Worm (Caenorhabditis elegans): Measurements from ENCODE around the gene sru-29.

The sru-29 gene

DNA sequence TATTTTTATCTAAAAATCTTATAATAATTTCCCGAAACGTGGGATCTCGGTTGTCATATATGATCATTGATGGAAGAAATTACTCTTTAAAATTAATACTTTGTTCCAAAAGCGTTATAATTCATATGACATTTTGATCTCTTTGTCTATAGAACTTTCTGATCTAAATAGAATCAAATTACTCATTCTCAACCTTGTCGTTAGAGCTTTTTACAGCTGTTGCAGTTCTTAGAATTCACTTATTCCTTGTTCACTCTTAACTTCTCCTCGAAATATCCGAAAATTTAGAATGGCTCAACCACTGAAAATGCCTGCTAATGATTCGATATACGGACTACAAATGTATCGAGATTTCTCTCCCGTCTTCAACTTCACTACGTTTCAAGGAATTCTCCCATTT is at the start of gene sru-29:
sru-29 (plus strand) TSS at position 301 of the 400 bp plus-strand sequence.
- TF ChIP-seq attf-4 (tag; optimal IDR thresholded peaks at IDR 0.05) (no peak), F49E8.2 (tag; optimal IDR thresholded peaks at IDR 0.05; ENCODE audit: borderline replicate concordance) (no peak), nhr-111 (GFP tag; optimal IDR thresholded peaks at IDR 0.05) (no peak), unc-130 (GFP tag; optimal IDR thresholded peaks at IDR 0.05) (no peak), lin-38 (GFP tag; IDR thresholded peaks at IDR 0.05) (no peak), T26A8.4 (GFP tag; IDR thresholded peaks at IDR 0.05) (no peak)

DNA sequence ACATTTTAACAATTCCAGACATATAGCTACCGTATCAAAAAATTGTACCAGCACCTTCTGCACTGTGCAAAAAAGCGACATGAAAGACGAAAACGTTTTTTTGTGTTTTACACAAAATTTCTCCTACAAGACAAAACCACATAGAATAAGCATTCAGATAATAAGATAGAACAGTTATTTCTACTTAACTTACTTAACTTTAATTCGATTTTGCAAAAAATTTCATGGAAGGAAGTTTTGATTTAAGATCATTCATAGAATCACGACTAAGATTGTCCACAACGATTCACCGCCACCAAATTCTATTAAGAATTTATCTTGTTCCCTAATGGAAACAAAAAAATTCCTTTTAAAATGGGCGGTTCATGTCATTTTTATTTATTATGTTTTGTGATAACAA is 47.5 kb upstream of the sru-29 start:
- no peak for TF ChIP-seq dmd-6 (GFP tag; IDR thresholded peaks at IDR 0.05)
- no peak for TF ChIP-seq T20F7.1 (GFP tag; optimal IDR thresholded peaks at IDR 0.05)
- no peak for TF ChIP-seq D1046.2 (GFP tag; IDR thresholded peaks at IDR 0.05)
- TF ChIP-seq ztf-7 (tag; optimal IDR thresholded peaks at IDR 0.05): no peak
- TF ChIP-seq nhr-102 (tag; optimal IDR thresholded peaks at IDR 0.05): no peak
- no peak for TF ChIP-seq unc-130 (GFP tag; optimal IDR thresholded peaks at IDR 0.05)
- TF ChIP-seq pqm-1 (tag; optimal IDR thresholded peaks at IDR 0.05): no peak
- TF ChIP-seq spr-1 (tag; optimal IDR thresholded peaks at IDR 0.05): no peak
- TF ChIP-seq cey-2 (tag; optimal IDR thresholded peaks at IDR 0.05; ENCODE audit: borderline replicate concordance, insufficient read depth): no peak
- no peak for TF ChIP-seq duxl-1 (tag; optimal IDR thresholded peaks at IDR 0.05; ENCODE audit: poor library complexity)
- no peak for TF ChIP-seq sdz-12 (GFP tag; optimal IDR thresholded peaks at IDR 0.05)
- no peak for TF ChIP-seq dpl-1 (GFP tag; optimal IDR thresholded peaks at IDR 0.05)
- no peak for TF ChIP-seq hlh-11 (tag; optimal IDR thresholded peaks at IDR 0.05)
- TF ChIP-seq Y5F2A.4 (GFP tag; optimal IDR thresholded peaks at IDR 0.05): no peak
- TF ChIP-seq nhr-11 (tag; optimal IDR thresholded peaks at IDR 0.05): no peak
- no peak for TF ChIP-seq zfp-3 (GFP tag; conservative IDR thresholded peaks at IDR 0.05)
- TF ChIP-seq mdl-1 (tag; optimal IDR thresholded peaks at IDR 0.05): no peak
- TF ChIP-seq daf-12 (tag; optimal IDR thresholded peaks at IDR 0.05): no peak

DNA sequence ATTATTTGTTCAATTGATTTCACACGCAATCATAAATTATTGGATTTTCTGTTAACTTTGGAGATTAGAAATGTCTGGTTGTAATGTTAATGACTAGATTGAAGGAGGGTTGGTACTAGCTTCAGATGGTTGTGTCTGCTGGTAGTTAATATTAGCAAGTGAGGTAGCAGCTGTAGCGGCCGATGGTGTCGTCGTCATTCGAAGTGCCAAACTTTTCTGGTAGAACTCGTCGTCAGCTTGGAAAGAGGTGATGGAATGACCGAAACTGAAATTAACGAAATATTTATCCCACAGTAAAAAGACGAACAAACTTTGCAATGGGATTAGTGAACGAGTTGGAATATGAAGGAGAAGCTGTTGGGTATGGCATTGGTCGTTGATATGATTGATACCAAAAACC is 46.7 kb upstream of the sru-29 start:
- no peak for TF ChIP-seq nhr-76 (tag; optimal IDR thresholded peaks at IDR 0.05)
- TF ChIP-seq hif-1 (tag; optimal IDR thresholded peaks at IDR 0.05): no peak
- TF ChIP-seq ceh-28 (tag; optimal IDR thresholded peaks at IDR 0.05): no peak
- peak in 1 of 2 experiments; percentile 97 for TF ChIP-seq unc-62 (GFP tag; optimal IDR thresholded peaks at IDR 0.05 in 1 of 2)
- no peak for TF ChIP-seq unc-62 (tag; optimal IDR thresholded peaks at IDR 0.05)
- no peak for TF ChIP-seq ceh-62 (tag; optimal IDR thresholded peaks at IDR 0.05)

DNA sequence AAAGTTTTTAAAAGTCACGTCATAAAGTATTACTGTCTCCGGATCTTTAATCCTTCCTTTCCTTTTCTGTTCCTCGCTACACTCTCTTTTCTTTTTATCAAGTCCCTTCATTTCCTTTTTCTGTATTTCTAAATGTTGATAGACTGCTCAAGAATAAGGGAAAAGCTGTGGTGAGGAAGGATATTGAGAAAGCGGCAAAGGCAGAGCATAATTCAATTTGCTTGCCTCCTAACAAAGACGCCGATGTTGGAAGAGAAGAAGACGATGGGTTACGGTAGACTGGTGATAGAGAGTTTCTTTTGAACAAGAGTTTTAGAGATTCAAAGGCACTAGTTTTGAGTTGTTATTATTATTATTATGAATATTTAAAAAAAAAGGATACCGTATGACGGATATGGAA is 45.6 kb upstream of the sru-29 start:
- TF ChIP-seq rbr-2 (tag; optimal IDR thresholded peaks at IDR 0.05) (peak; percentile 22), ceh-32 (tag; optimal IDR thresholded peaks at IDR 0.05; ENCODE audit: poor library complexity) (peak; percentile 14), aha-1 (tag) (peak; percentile 71), T20F7.1 (GFP tag; optimal IDR thresholded peaks at IDR 0.05) (no peak), ces-1 (GFP tag; optimal IDR thresholded peaks at IDR 0.05) (peak; percentile 100), snpc-1.2 (GFP tag; IDR thresholded peaks at IDR 0.05) (no peak), lsy-2 (tag; optimal IDR thresholded peaks at IDR 0.05) (peak; percentile 6 to 83), fkh-10 (GFP tag; optimal IDR thresholded peaks at IDR 0.05) (peak; percentile 97)

DNA sequence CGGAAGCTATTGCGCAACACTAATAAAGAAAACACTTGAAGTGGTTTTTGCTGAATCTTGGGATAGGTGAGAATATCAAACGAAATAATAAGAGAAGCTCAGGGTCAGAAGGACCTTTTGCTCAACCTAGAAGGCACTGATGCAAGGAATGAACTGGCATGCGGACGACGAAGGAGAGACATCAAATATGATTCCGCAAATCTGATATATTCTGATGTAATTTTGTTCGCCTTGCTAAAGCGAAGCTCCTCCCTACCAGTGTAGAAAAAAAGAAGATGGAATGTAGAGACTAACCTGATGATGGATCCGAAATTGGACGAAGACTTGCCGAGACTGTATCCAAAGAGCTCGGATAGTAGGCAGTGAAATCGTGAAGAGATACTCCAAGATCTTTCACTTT is 43.3 kb upstream of the sru-29 start:
- TF ChIP-seq hlh-11 (tag; optimal IDR thresholded peaks at IDR 0.05) (no peak), ces-1 (GFP tag; optimal IDR thresholded peaks at IDR 0.05) (peak; percentile 96), ctbp-1 (GFP tag; IDR thresholded peaks at IDR 0.05) (peak; percentile 68), nhr-28 (tag; optimal IDR thresholded peaks at IDR 0.05) (no peak), fkh-10 (GFP tag; optimal IDR thresholded peaks at IDR 0.05) (peak; percentile 30), dpl-1 (GFP tag; optimal IDR thresholded peaks at IDR 0.05) (no peak), F44E2.7 (GFP tag; IDR thresholded peaks at IDR 0.05) (no peak), madf-5 (GFP tag; IDR thresholded peaks at IDR 0.05) (no peak)
